Worm (Caenorhabditis elegans): Measurements from ENCODE around the gene sws-1.

The sws-1 gene

DNA sequence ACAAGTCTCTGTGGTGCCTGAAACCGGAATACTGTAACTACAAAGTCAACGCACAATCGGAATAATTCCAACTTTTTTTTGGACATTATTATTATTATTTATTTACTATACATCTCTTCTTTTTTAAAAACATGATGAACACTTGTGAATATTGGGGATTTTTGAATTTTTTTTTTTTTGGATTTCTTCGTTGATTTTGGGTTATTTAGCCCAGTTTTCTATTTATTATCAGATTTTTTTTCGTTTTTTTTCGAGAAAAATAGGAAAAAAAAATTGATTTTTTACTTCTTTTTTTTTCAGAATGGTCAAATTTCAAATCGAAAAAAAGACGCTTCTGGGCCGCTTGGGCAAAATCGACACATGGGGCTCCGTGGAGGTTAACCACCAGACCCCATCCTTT is 16.8 kb upstream of the sws-1 start, which contains the start of gene tgt-2:
Gene tgt-2 (plus strand): TSS at position 301 of the 400 bp plus-strand sequence.
- TF ChIP-seq snpc-4 (tag; optimal IDR thresholded peaks at IDR 0.05) (no peak), unc-62 (GFP tag; optimal IDR thresholded peaks at IDR 0.05) (no peak), ceh-82 (tag; optimal IDR thresholded peaks at IDR 0.05) (no peak), fos-1 (tag; optimal IDR thresholded peaks at IDR 0.05) (no peak), zag-1 (tag; optimal IDR thresholded peaks at IDR 0.05) (no peak), nhr-6 (tag; optimal IDR thresholded peaks at IDR 0.05) (no peak), lin-39 (tag; optimal IDR thresholded peaks at IDR 0.05) (no peak), mdl-1 (tag; optimal IDR thresholded peaks at IDR 0.05) (no peak), unc-39 (tag; optimal IDR thresholded peaks at IDR 0.05) (no peak), nhr-11 (tag; optimal IDR thresholded peaks at IDR 0.05) (no peak), nhr-23 (tag; optimal IDR thresholded peaks at IDR 0.05) (no peak), egl-27 (tag; optimal IDR thresholded peaks at IDR 0.05) (no peak), unc-55 (GFP tag; optimal IDR thresholded peaks at IDR 0.05) (no peak), sma-9 (GFP tag; optimal IDR thresholded peaks at IDR 0.05) (no peak), sma-9 (tag; optimal IDR thresholded peaks at IDR 0.05) (no peak), crh-2 (tag; optimal IDR thresholded peaks at IDR 0.05) (no peak)

DNA sequence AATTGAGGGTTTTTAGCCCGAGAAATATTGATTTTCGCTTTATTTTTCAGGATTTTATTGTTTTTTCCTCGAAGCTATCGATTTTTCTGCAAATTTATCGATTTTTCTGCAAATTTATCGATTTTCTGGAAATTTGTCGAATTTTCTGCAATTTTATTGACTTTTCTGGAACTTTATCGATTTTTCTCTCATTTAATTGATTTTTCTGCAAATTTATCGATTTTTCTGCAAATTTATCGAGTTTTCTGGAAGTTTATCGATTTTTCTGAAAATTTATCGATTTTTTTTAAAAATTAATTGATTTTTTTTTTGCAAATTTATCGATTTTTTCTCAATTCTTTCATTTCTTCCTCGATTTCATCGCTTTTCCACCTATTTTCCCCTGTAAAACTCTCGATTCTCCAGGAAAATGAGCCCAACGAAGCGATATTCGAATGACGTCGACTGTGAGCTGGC is 12.3 kb upstream of the sws-1 start, which contains the start of gene gtf-2F2:
Gene gtf-2F2 (plus strand): TSS at position 406 of the 456 bp plus-strand sequence.
- TF ChIP-seq sma-9 (GFP tag; optimal IDR thresholded peaks at IDR 0.05) (no peak), sma-9 (tag; optimal IDR thresholded peaks at IDR 0.05) (no peak), alr-1 (tag; optimal IDR thresholded peaks at IDR 0.05) (no peak), sma-3 (GFP tag; optimal IDR thresholded peaks at IDR 0.05) (no peak), nhr-25 (tag; optimal IDR thresholded peaks at IDR 0.05) (no peak), mbf-1 (tag; optimal IDR thresholded peaks at IDR 0.05) (no peak), ceh-82 (tag; optimal IDR thresholded peaks at IDR 0.05) (no peak), crh-2 (tag; optimal IDR thresholded peaks at IDR 0.05) (no peak), Y55F3AM.14 (GFP tag; optimal IDR thresholded peaks at IDR 0.05) (no peak), lin-39 (tag; optimal IDR thresholded peaks at IDR 0.05) (no peak), unc-39 (tag; optimal IDR thresholded peaks at IDR 0.05) (no peak), blmp-1 (tag; optimal IDR thresholded peaks at IDR 0.05; ENCODE audit: insufficient read depth) (no peak)

DNA sequence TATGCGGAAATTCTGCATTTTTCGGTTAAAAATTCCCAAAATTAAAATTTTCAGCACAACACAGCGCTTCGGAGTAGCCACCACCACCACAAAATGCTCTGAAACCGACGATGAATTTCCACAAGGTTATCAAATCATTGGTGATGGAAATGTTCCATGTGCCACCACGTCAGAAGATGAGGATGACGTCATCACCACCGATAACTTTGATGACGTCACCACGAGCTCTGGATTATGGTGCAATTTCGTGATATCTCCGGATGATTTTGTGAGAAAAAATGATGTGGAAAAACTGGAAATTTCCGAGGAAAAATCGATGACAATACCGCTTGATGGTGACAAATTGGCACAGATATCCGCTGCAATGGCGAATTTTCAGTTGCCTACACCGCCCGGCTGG is 11.7 kb upstream of the sws-1 start:
- TF ChIP-seq nhr-77 (tag; optimal IDR thresholded peaks at IDR 0.05) (no peak), lin-11 (tag; optimal IDR thresholded peaks at IDR 0.05) (no peak), nhr-12 (tag; optimal IDR thresholded peaks at IDR 0.05) (no peak), fos-1 (tag; optimal IDR thresholded peaks at IDR 0.05) (no peak), mdl-1 (tag; optimal IDR thresholded peaks at IDR 0.05) (no peak), crh-2 (tag; optimal IDR thresholded peaks at IDR 0.05) (no peak), dmd-4 (tag; optimal IDR thresholded peaks at IDR 0.05) (no peak), ama-1 (optimal IDR thresholded peaks at IDR 0.05) (no peak), aly-2 (tag; optimal IDR thresholded peaks at IDR 0.05) (no peak), skn-1 (tag; optimal IDR thresholded peaks at IDR 0.05) (no peak), sma-3 (GFP tag; optimal IDR thresholded peaks at IDR 0.05) (no peak), gmeb-1 (tag; optimal IDR thresholded peaks at IDR 0.05) (no peak), F13H6.1 (tag; optimal IDR thresholded peaks at IDR 0.05) (no peak), ceh-82 (tag; optimal IDR thresholded peaks at IDR 0.05) (no peak)

DNA sequence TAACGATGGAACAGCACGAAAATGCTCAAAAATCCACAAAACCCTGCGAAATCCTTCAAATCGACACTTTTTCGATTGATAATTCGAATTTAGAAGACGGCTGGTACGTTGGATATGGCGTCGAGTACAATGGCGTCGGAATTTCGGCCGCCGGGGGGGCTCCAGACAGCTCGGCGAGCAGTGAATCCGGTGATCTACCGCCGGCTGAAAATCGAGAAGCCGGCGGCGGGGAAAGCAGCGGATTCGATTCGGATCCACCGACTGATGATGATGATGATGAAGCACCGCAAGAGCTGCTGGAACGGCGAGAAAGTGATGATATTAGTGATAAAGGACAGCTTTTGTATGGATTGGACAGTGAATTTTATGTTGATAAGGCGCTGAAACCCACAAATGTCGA is 9.7 kb upstream of the sws-1 start:
- no peak for TF ChIP-seq nhr-12 (tag; optimal IDR thresholded peaks at IDR 0.05)
- TF ChIP-seq ama-1 (optimal IDR thresholded peaks at IDR 0.05), result no peak
- TF ChIP-seq alr-1 (tag; optimal IDR thresholded peaks at IDR 0.05), result no peak
- no peak for TF ChIP-seq unc-62 (GFP tag; optimal IDR thresholded peaks at IDR 0.05)
- no peak for TF ChIP-seq nhr-129 (tag; optimal IDR thresholded peaks at IDR 0.05)

DNA sequence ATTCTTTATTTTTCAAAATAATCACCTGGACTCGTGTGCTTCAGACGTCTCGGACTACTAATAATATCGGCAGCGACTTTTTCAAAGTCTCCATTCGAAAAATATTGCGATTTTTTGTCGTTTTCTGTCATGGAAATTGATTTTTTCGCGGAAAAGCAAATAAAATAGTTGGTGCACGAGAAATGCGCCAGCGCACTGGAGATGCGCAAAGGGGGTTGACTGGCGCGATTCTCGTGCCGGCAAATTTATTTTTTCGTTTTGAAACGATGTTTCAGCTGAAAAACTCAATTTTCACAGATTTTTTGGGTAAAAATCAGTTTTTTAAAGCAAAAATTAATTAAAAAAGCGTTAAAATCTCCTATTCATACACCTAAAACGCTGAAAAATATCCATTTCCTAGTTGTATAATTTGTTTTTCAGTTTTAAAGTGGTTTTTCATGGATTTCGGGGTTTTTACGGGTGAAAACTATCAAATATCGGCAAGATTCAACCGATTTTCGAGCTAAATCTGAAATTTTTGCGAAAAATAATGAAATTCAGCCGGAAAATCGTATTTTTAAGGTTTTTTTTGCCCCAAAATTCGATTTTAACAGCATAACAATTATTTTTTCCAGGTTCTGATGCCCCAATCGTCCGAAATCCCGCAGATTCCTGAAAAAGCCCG is 9.1 kb upstream of the sws-1 start, which contains the start of the genes reps-1 and Y39B6A.37:
Gene reps-1 (minus strand): TSS at position 263 of the 664 bp plus-strand sequence.
Gene Y39B6A.37 (plus strand): TSS at position 614 of the 664 bp plus-strand sequence.
- no peak for TF ChIP-seq elt-3 (tag; optimal IDR thresholded peaks at IDR 0.05)
- TF ChIP-seq fos-1 (tag; optimal IDR thresholded peaks at IDR 0.05), result peak; percentile 27
- peak; percentile 72 for TF ChIP-seq unc-55 (GFP tag; optimal IDR thresholded peaks at IDR 0.05)
- TF ChIP-seq ztf-4 (tag; optimal IDR thresholded peaks at IDR 0.05), result no peak
- TF ChIP-seq crh-2 (tag; optimal IDR thresholded peaks at IDR 0.05), result peak; percentile 66
- peak; percentile 57 for TF ChIP-seq nhr-25 (tag; optimal IDR thresholded peaks at IDR 0.05)
- TF ChIP-seq mdl-1 (tag; optimal IDR thresholded peaks at IDR 0.05), result no peak
- TF ChIP-seq nhr-21 (tag; optimal IDR thresholded peaks at IDR 0.05), result peak; percentile 25
- no peak for TF ChIP-seq nhr-77 (tag; optimal IDR thresholded peaks at IDR 0.05)
- peak; percentile 33 for TF ChIP-seq snpc-4 (tag; optimal IDR thresholded peaks at IDR 0.05)
- TF ChIP-seq egl-27 (tag; optimal IDR thresholded peaks at IDR 0.05), result no peak
- no peak for TF ChIP-seq ztf-1 (GFP tag; conservative IDR thresholded peaks at IDR 0.05)
- peak; percentile 32 for TF ChIP-seq sma-3 (GFP tag; optimal IDR thresholded peaks at IDR 0.05)
- peak; percentile 83 for TF ChIP-seq gmeb-1 (tag; optimal IDR thresholded peaks at IDR 0.05)
- TF ChIP-seq lin-39 (tag; optimal IDR thresholded peaks at IDR 0.05), result no peak
- TF ChIP-seq C34F6.9 (tag; optimal IDR thresholded peaks at IDR 0.05), result peak; percentile 73
- TF ChIP-seq sma-9 (GFP tag; optimal IDR thresholded peaks at IDR 0.05), result peak; percentile 58
- no peak for TF ChIP-seq sma-9 (tag; optimal IDR thresholded peaks at IDR 0.05)
- peak; percentile 27 for TF ChIP-seq nhr-129 (tag; optimal IDR thresholded peaks at IDR 0.05)
- TF ChIP-seq lsy-2 (tag; optimal IDR thresholded peaks at IDR 0.05), result peak; percentile 82
- TF ChIP-seq ceh-82 (tag; optimal IDR thresholded peaks at IDR 0.05), result peak; percentile 12
- peak; percentile 24 for TF ChIP-seq lin-11 (tag; optimal IDR thresholded peaks at IDR 0.05)
- no peak for TF ChIP-seq nhr-237 (tag; optimal IDR thresholded peaks at IDR 0.05)
- TF ChIP-seq ZK546.5 (tag; optimal IDR thresholded peaks at IDR 0.05), result no peak
- TF ChIP-seq mab-5 (tag; optimal IDR thresholded peaks at IDR 0.05), result peak; percentile 45
- TF ChIP-seq skn-1 (tag; optimal IDR thresholded peaks at IDR 0.05), result no peak
- TF ChIP-seq nhr-23 (tag; optimal IDR thresholded peaks at IDR 0.05), result no peak
- no peak for TF ChIP-seq unc-62 (GFP tag; optimal IDR thresholded peaks at IDR 0.05)
